Worm (Caenorhabditis elegans) whole organism, midembryonic: ENCODE measurements around the gene cytb-5.1.

Experiments
- T22C8.4 ChIP-seq: fragments of 200-800 bp; sonication (Bioruptor generic); IDR thresholded peaks from 2 replicates; pipeline ENCODE4 v1.3.6; 2022; ENCODE audit warnings: missing genetic modification characterization, missing compliant biosample characterization
- cog-1 ChIP-seq: sonication (generic microtip); optimal IDR thresholded peaks from 2 replicates; lab custom pipeline; 2016; ENCODE audit warnings: missing genetic modification characterization, missing compliant biosample characterization
- flt-1 ChIP-seq: fragments of 200-800 bp; sonication (Bioruptor generic); IDR thresholded peaks from 2 replicates; pipeline ENCODE4 v1.3.6; 2022; ENCODE audit warnings: missing genetic modification characterization, missing compliant biosample characterization
- klf-2 ChIP-seq: fragments of 200-800 bp; sonication (Bioruptor generic); conservative IDR thresholded peaks from 2 replicates; pipeline ENCODE4 v1.3.6; 2022; ENCODE audit warnings: missing genetic modification reagents, missing genetic modification characterization, missing compliant biosample characterization
- med-1 ChIP-seq: sonication (generic microtip); optimal IDR thresholded peaks from 2 replicates; lab custom pipeline; 2017; ENCODE audit warnings: missing genetic modification characterization, mild to moderate bottlenecking, missing compliant biosample characterization, antibody characterized with exemption, missing genetic modification reagents; ENCODE audit not compliant: insufficient read depth
- ref-1 ChIP-seq: fragments of 200-800 bp; sonication (Bioruptor generic); conservative IDR thresholded peaks from 2 replicates; pipeline ENCODE4 v1.3.6; 2022; ENCODE audit warnings: missing genetic modification reagents, missing genetic modification characterization, missing compliant biosample characterization
- tab-1 ChIP-seq: fragments of 200-800 bp; sonication (Bioruptor generic); IDR thresholded peaks from 2 replicates; pipeline ENCODE4 v1.3.6; 2022; ENCODE audit warnings: missing genetic modification characterization, missing compliant biosample characterization
- ztf-23 ChIP-seq: fragments of 200-800 bp; sonication (Bioruptor generic); IDR thresholded peaks from 2 replicates; pipeline ENCODE4 v1.3.6; 2022; ENCODE audit warnings: missing genetic modification reagents, missing genetic modification characterization, missing compliant biosample characterization
- ztf-29 ChIP-seq: fragments of 200-800 bp; sonication (Bioruptor generic); IDR thresholded peaks from 2 replicates; pipeline ENCODE4 v1.3.6; 2022; ENCODE audit warnings: missing genetic modification reagents, missing genetic modification characterization, missing compliant biosample characterization

The cytb-5.1 gene

ce11 chrX:14029392-14029791 is 27.7 kb downstream of the cytb-5.1 start:
- TF ChIP-seq tab-1 (GFP tag; lab: Robert Waterston, UW) (no peak), ztf-23 (no peak), klf-2 (no peak), ref-1 (GFP tag; lab: Robert Waterston, UW) (no peak), cog-1 (tag; lab: Kevin White, UChicago) (no peak), med-1 (GFP tag; lab: Kevin White, UChicago) (no peak), T22C8.4 (GFP tag; lab: Robert Waterston, UW) (no peak), ztf-29 (GFP tag; lab: Robert Waterston, UW) (no peak), flt-1 (GFP tag; lab: Robert Waterston, UW) (no peak)

DNA sequence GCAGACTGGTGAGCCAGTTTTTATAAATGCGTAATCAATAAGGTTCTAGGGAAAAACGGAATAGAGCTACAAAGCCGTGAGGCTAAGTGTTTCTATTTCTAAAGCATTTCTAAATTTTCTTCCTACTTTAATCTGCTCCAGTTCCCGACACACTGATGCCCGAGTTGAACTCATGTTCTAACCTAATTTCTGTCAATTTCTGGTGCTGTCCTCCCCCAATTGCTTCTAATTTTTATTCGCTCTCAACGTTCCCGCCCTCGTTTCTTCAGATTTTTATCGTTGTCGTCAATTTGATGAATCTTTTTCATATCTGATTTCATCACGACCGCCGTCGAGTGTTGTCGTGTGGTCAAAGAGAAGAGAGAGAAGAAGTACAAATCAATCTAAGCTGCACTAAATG is 28.1 kb downstream of the cytb-5.1 start:
- TF ChIP-seq klf-2 (no peak), tab-1 (GFP tag; lab: Robert Waterston, UW) (no peak), ztf-29 (GFP tag; lab: Robert Waterston, UW) (no peak), cog-1 (tag; lab: Kevin White, UChicago) (no peak), med-1 (GFP tag; lab: Kevin White, UChicago) (no peak), flt-1 (GFP tag; lab: Robert Waterston, UW) (no peak), ref-1 (GFP tag; lab: Robert Waterston, UW) (no peak), T22C8.4 (GFP tag; lab: Robert Waterston, UW) (no peak), ztf-23 (no peak)

DNA sequence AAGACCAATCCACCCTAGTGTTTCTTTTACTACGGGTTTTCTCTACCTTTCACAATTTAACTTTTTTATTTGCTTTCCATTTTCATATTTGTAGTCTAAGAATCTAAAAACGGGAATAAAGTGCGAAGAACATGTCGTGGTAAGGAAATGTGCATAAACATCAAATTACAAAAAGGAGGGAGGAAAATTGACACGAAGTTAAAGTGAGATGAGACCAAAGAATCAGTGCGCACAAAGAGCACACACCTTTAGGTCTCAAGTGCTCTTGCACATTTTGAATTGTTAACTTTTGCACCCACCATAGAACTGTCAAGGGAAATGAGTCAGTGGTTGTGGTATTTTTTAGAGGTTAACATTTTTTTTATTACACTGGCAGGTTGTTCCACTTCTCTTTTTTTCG is 28.8 kb downstream of the cytb-5.1 start:
- TF ChIP-seq ztf-29 (GFP tag; lab: Robert Waterston, UW) = no peak
- TF ChIP-seq ref-1 (GFP tag; lab: Robert Waterston, UW) = no peak
- no peak for TF ChIP-seq med-1 (GFP tag; lab: Kevin White, UChicago)
- TF ChIP-seq klf-2 = no peak
- TF ChIP-seq cog-1 (tag; lab: Kevin White, UChicago) = no peak
- no peak for TF ChIP-seq ztf-23
- TF ChIP-seq T22C8.4 (GFP tag; lab: Robert Waterston, UW) = no peak
- TF ChIP-seq flt-1 (GFP tag; lab: Robert Waterston, UW) = no peak
- no peak for TF ChIP-seq tab-1 (GFP tag; lab: Robert Waterston, UW)

ce11 chrX:14033494-14033893 is 31.8 kb downstream of the cytb-5.1 start, which contains the start of gene arrd-25:
arrd-25 (plus strand) TSS chrX:14033794.
- TF ChIP-seq med-1 (GFP tag; lab: Kevin White, UChicago) = no peak
- TF ChIP-seq flt-1 (GFP tag; lab: Robert Waterston, UW) = no peak
- TF ChIP-seq cog-1 (tag; lab: Kevin White, UChicago) = no peak
- no peak for TF ChIP-seq T22C8.4 (GFP tag; lab: Robert Waterston, UW)

- TF ChIP-seq med-1 (GFP tag; lab: Kevin White, UChicago) (no peak), ztf-29 (GFP tag; lab: Robert Waterston, UW) (no peak), tab-1 (GFP tag; lab: Robert Waterston, UW) (no peak), klf-2 (no peak), T22C8.4 (GFP tag; lab: Robert Waterston, UW) (no peak), flt-1 (GFP tag; lab: Robert Waterston, UW) (no peak), ztf-23 (no peak), ref-1 (GFP tag; lab: Robert Waterston, UW) (no peak), cog-1 (tag; lab: Kevin White, UChicago) (no peak)
These were observed 37.6 kb downstream of the cytb-5.1 start for ce11 chrX:14039293-14039692.

DNA sequence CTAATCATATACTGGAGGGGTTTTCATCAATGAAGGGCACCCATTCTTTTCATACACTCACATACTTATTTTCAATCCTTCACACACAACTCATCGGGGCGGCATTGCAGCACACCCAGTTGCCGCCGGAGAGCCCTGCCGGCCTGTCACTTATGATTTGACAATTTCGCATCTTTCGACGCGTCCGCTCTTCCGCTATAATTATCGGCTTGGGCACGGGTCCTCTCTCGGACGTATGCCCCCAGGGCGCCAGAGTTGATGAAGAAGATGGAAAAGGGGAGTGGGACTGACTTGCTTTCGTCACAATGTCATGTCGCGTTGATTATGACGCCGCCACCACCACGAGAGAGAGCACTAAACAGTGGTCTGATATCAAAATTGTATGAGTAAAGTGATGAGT is 42.6 kb downstream of the cytb-5.1 start:
- TF ChIP-seq flt-1 (GFP tag; lab: Robert Waterston, UW) (no peak), ztf-29 (GFP tag; lab: Robert Waterston, UW) (no peak), med-1 (GFP tag; lab: Kevin White, UChicago) (no peak), cog-1 (tag; lab: Kevin White, UChicago) (no peak), ref-1 (GFP tag; lab: Robert Waterston, UW) (no peak), tab-1 (GFP tag; lab: Robert Waterston, UW) (no peak), klf-2 (no peak), T22C8.4 (GFP tag; lab: Robert Waterston, UW) (no peak), ztf-23 (no peak)

- no peak for TF ChIP-seq ref-1 (GFP tag; lab: Robert Waterston, UW)
- no peak for TF ChIP-seq ztf-29 (GFP tag; lab: Robert Waterston, UW)
- TF ChIP-seq T22C8.4 (GFP tag; lab: Robert Waterston, UW) = no peak
- no peak for TF ChIP-seq cog-1 (tag; lab: Kevin White, UChicago)
- TF ChIP-seq tab-1 (GFP tag; lab: Robert Waterston, UW) = no peak
- TF ChIP-seq flt-1 (GFP tag; lab: Robert Waterston, UW) = no peak
- TF ChIP-seq ztf-23 = no peak
- TF ChIP-seq med-1 (GFP tag; lab: Kevin White, UChicago) = no peak
- no peak for TF ChIP-seq klf-2
These were observed 45.9 kb downstream of the cytb-5.1 start for ce11 chrX:14047609-14048008.

DNA sequence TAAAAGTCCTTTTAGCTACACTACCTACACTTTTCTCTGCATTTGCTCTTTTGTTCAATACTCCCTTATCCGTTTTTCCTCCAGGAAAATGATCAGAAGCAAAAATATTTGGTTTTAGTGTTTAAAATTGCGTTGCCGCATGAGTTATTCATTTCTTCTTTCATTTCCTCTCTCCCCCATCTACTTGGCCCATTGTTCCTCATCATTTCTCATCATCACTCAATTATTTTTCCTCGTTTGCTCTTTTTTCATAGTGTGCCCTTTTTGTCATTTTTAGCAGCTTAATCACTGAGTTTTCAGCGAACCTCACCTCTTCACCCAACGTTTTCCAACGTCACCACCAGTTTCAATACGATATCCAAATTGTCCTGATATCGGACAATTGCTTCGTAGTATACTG is 47.5 kb downstream of the cytb-5.1 start, which contains the start of gene dyc-1:
Gene dyc-1 (plus strand): TSS at position 301 of the 400 bp plus-strand sequence.
- TF ChIP-seq ref-1 (GFP tag; lab: Robert Waterston, UW) = no peak
- TF ChIP-seq ztf-23 = 0 out of 2 replicates have a peak, but pooled peaks have one; percentile 18
- no peak for TF ChIP-seq med-1 (GFP tag; lab: Kevin White, UChicago)
- no peak for TF ChIP-seq tab-1 (GFP tag; lab: Robert Waterston, UW)
